Fruit fly (Drosophila melanogaster) whole organism: ENCODE results near the gene CG42578.
"Not testable (repeated sequence)": the region's sequence is repeated elsewhere in the genome, so short reads cannot be mapped to it uniquely, and the experiment has no call there.

Experiments
- CG8478 ChIP-seq: fragments of >200 bp; optimal IDR thresholded peaks from 2 replicates; lab custom pipeline; 2018; ENCODE audit warnings: inconsistent platforms
- Dll ChIP-seq: fragments of >200 bp; optimal IDR thresholded peaks from 2 replicates; lab custom pipeline; 2017
- EcR ChIP-seq, 2 experiments: fragments of >200 bp; optimal IDR thresholded peaks; 2 replicates each; lab custom pipeline; 2017; ENCODE audit warnings: missing biosample characterization in 2 of 2, missing genetic modification characterization in 2 of 2, missing genetic modification reagents in 2 of 2
- pan ChIP-seq: fragments of >200 bp; optimal IDR thresholded peaks from 2 replicates; lab custom pipeline; 2017
- psq ChIP-seq: fragments of >200 bp; optimal IDR thresholded peaks from 2 replicates; lab custom pipeline; 2017
- usp ChIP-seq: fragments of >200 bp; optimal IDR thresholded peaks from 2 replicates; lab custom pipeline; 2017; ENCODE audit warnings: missing biosample characterization, missing genetic modification characterization, mixed read lengths

CG42578 gene

dm6 chrX:20446071-20446470, at the start of gene CG42578:
Gene CG42578 (plus strand): TSS chrX:20446371.
- TF ChIP-seq Dll; EcR (GFP tag; optimal IDR thresholded peaks at IDR 0.05; lab: Kevin White, UChicago); usp (GFP tag; lab: Kevin White, UChicago): not testable (repeated sequence)

- TF ChIP-seq Dll (no peak), usp (GFP tag; lab: Kevin White, UChicago) (no peak), CG8478 (peak; percentile 42), pan (lab: Kevin White, UChicago) (no peak), psq (no peak), EcR (GFP tag; optimal IDR thresholded peaks at IDR 0.05; lab: Kevin White, UChicago) (no peak)
These were observed 34.5 kb upstream of the CG42578 start for dm6 chrX:20411635-20412034.

dm6 chrX:20413481-20413880, 32.7 kb upstream of the CG42578 start, which contains the start of gene CG15459:
Gene CG15459 (minus strand): TSS chrX:20413581.
- no peak for TF ChIP-seq Dll
- no peak for TF ChIP-seq CG8478
- TF ChIP-seq psq, result no peak
- no peak for TF ChIP-seq pan (lab: Kevin White, UChicago)
- TF ChIP-seq EcR (GFP tag; optimal IDR thresholded peaks at IDR 0.05; lab: Kevin White, UChicago), result no peak
- no peak for TF ChIP-seq usp (GFP tag; lab: Kevin White, UChicago)

dm6 chrX:20414099-20414498, 32.1 kb upstream of the CG42578 start, which contains the start of gene CG15458:
Gene CG15458 (minus strand): TSS chrX:20414199.
- no peak for TF ChIP-seq CG8478
- TF ChIP-seq EcR (GFP tag; optimal IDR thresholded peaks at IDR 0.05; lab: Kevin White, UChicago), result no peak
- no peak for TF ChIP-seq psq
- TF ChIP-seq pan (lab: Kevin White, UChicago), result no peak
- no peak for TF ChIP-seq Dll
- no peak for TF ChIP-seq usp (GFP tag; lab: Kevin White, UChicago)

- TF ChIP-seq usp (GFP tag; lab: Kevin White, UChicago), result no peak
- no peak for TF ChIP-seq EcR (GFP tag; optimal IDR thresholded peaks at IDR 0.05; lab: Kevin White, UChicago)
These were observed 30.7 kb upstream of the CG42578 start, which contains the start of gene Obp19a for dm6 chrX:20415444-20415843. Gene Obp19a (plus strand): TSS chrX:20415744.

- TF ChIP-seq psq, result no peak
- TF ChIP-seq CG8478, result no peak
- TF ChIP-seq EcR (GFP tag; optimal IDR thresholded peaks at IDR 0.05; lab: Kevin White, UChicago), result no peak
- no peak for TF ChIP-seq pan (lab: Kevin White, UChicago)
- TF ChIP-seq usp (GFP tag; lab: Kevin White, UChicago), result no peak
- TF ChIP-seq Dll, result no peak
These were observed 29.7 kb upstream of the CG42578 start, which contains the start of gene Obp19b for dm6 chrX:20416433-20416832. Gene Obp19b (plus strand): TSS chrX:20416733.

- TF ChIP-seq usp (GFP tag; lab: Kevin White, UChicago), result no peak
- TF ChIP-seq EcR (GFP tag; optimal IDR thresholded peaks at IDR 0.05; lab: Kevin White, UChicago), result no peak
- no peak for TF ChIP-seq psq
- no peak for TF ChIP-seq CG8478
- no peak for TF ChIP-seq Dll
- TF ChIP-seq pan (lab: Kevin White, UChicago), result no peak
These were observed 27.3 kb upstream of the CG42578 start, which contains the start of gene Obp19c for dm6 chrX:20418864-20419263. Gene Obp19c (minus strand): TSS chrX:20418964.

- no peak for TF ChIP-seq usp (GFP tag; lab: Kevin White, UChicago)
- TF ChIP-seq pan (lab: Kevin White, UChicago), result no peak
- TF ChIP-seq CG8478, result no peak
- TF ChIP-seq Dll, result no peak
- no peak for TF ChIP-seq EcR (GFP tag; optimal IDR thresholded peaks at IDR 0.05; lab: Kevin White, UChicago)
- no peak for TF ChIP-seq psq
These were observed 26.9 kb upstream of the CG42578 start, which contains the start of gene Obp19d for dm6 chrX:20419313-20419712. Gene Obp19d (plus strand): TSS chrX:20419613.

- TF ChIP-seq CG8478 (no peak), usp (GFP tag; lab: Kevin White, UChicago) (no peak), psq (no peak), EcR (GFP tag; optimal IDR thresholded peaks at IDR 0.05; lab: Kevin White, UChicago) (no peak), Dll (no peak), pan (lab: Kevin White, UChicago) (no peak)
These were observed 23.0 kb upstream of the CG42578 start for dm6 chrX:20423158-20423557.

dm6 chrX:20423747-20424165, 22.4 kb upstream of the CG42578 start, which contains the start of the genes Pp4-19C and cactin:
Gene Pp4-19C (minus strand): TSS chrX:20424002.
Gene cactin (plus strand): TSS chrX:20424069.
- TF ChIP-seq CG8478 (no peak), psq (no peak), EcR (GFP tag; optimal IDR thresholded peaks at IDR 0.05; lab: Kevin White, UChicago) (no peak), usp (GFP tag; lab: Kevin White, UChicago) (no peak), Dll (no peak), pan (lab: Kevin White, UChicago) (no peak)

dm6 chrX:20426818-20427217, 19.4 kb upstream of the CG42578 start, which contains the start of gene CG15456:
Gene CG15456 (minus strand): TSS chrX:20427042.
- TF ChIP-seq psq (no peak), pan (lab: Kevin White, UChicago) (no peak), CG8478 (no peak), Dll (no peak), EcR (GFP tag; optimal IDR thresholded peaks at IDR 0.05; lab: Kevin White, UChicago) (no peak), usp (GFP tag; lab: Kevin White, UChicago) (no peak)

- TF ChIP-seq EcR (GFP tag; optimal IDR thresholded peaks at IDR 0.05; lab: Kevin White, UChicago) (no peak), CG8478 (no peak)
These were observed 16.5 kb upstream of the CG42578 start, which contains the start of the genes CG11710 and mal for dm6 chrX:20429482-20430204. Gene CG11710 (minus strand): TSS chrX:20429673. Gene mal (plus strand): TSS chrX:20429675.
